Worm (Caenorhabditis elegans) whole organism, young adult: ENCODE data around the gene R02F2.1.

Experiments
- B0336.3 ChIP-seq: fragments of 200-800 bp; sonication (Bioruptor generic); IDR thresholded peaks from 2 replicates; pipeline ENCODE4 v1.3.6; 2022; ENCODE audit warnings: missing genetic modification characterization, missing compliant biosample characterization
- C06A6.2 ChIP-seq: fragments of 200-800 bp; sonication (Bioruptor generic); conservative IDR thresholded peaks from 2 replicates; pipeline ENCODE4 v1.3.6; 2022; ENCODE audit warnings: missing genetic modification characterization, missing compliant biosample characterization
- F33H1.4 ChIP-seq: fragments of 200-800 bp; sonication (Bioruptor generic); IDR thresholded peaks from 2 replicates; pipeline ENCODE4 v1.3.6; 2022; ENCODE audit warnings: missing genetic modification reagents, missing genetic modification characterization, missing compliant biosample characterization
- ZK185.1 ChIP-seq: sonication (generic microtip); optimal IDR thresholded peaks from 2 replicates; lab custom pipeline; 2016; ENCODE audit warnings: mild to moderate bottlenecking, missing genetic modification characterization, missing compliant biosample characterization; ENCODE audit not compliant: poor library complexity, severe bottlenecking
- atf-7 ChIP-seq: sonication (generic microtip); optimal IDR thresholded peaks from 2 replicates; lab custom pipeline; 2017; ENCODE audit warnings: mild to moderate bottlenecking, missing genetic modification characterization, missing compliant biosample characterization
- ceh-58 ChIP-seq: fragments of 200-800 bp; sonication (Bioruptor generic); IDR thresholded peaks from 2 replicates; pipeline ENCODE4 v1.3.6; 2022; ENCODE audit warnings: missing genetic modification characterization, missing compliant biosample characterization
- dpl-1 ChIP-seq: fragments of 150-350 bp; optimal IDR thresholded peaks from 2 replicates; lab custom pipeline; 2014; ENCODE audit warnings: missing biosample characterization, missing genetic modification reagents, missing genetic modification characterization
- efl-1 ChIP-seq: fragments of 150-350 bp; optimal IDR thresholded peaks from 2 replicates; lab custom pipeline; 2014; ENCODE audit warnings: missing biosample characterization, missing genetic modification reagents, missing genetic modification characterization
- fkh-3 ChIP-seq: sonication (generic microtip); optimal IDR thresholded peaks from 2 replicates; lab custom pipeline; 2016; ENCODE audit warnings: mild to moderate bottlenecking, missing genetic modification characterization, missing compliant biosample characterization
- rcor-1 ChIP-seq: fragments of 200-800 bp; sonication (Bioruptor generic); IDR thresholded peaks from 2 replicates; pipeline ENCODE4 v1.3.6; 2022; ENCODE audit warnings: missing genetic modification reagents, missing genetic modification characterization, missing compliant biosample characterization
- sdz-38 ChIP-seq: sonication (generic microtip); optimal IDR thresholded peaks from 2 replicates; lab custom pipeline; 2016; ENCODE audit warnings: missing genotype, missing genetic modification characterization, missing compliant biosample characterization

- TF ChIP-seq atf-7 (tag; lab: Kevin White, UChicago) (no peak), fkh-3 (tag; lab: Kevin White, UChicago) (no peak), F33H1.4 (GFP tag; lab: Robert Waterston, UW) (no peak), efl-1 (GFP tag; lab: Kevin White, UChicago) (no peak), rcor-1 (GFP tag; lab: Robert Waterston, UW) (no peak), dpl-1 (no peak), C06A6.2 (GFP tag; lab: Robert Waterston, UW) (no peak), sdz-38 (tag; lab: Kevin White, UChicago) (no peak), ZK185.1 (tag; lab: Kevin White, UChicago) (no peak), B0336.3 (GFP tag; lab: Robert Waterston, UW) (no peak), ceh-58 (GFP tag; lab: Robert Waterston, UW) (no peak)
These were observed 6.5 kb upstream of the R02F2.1 start, which contains the start of gene R02F2.8 for ce11 chrIII:5495168-5495567.
